Worm (Caenorhabditis elegans): ENCODE measurements around the gene F35F10.13.

Gene F35F10.13

DNA sequence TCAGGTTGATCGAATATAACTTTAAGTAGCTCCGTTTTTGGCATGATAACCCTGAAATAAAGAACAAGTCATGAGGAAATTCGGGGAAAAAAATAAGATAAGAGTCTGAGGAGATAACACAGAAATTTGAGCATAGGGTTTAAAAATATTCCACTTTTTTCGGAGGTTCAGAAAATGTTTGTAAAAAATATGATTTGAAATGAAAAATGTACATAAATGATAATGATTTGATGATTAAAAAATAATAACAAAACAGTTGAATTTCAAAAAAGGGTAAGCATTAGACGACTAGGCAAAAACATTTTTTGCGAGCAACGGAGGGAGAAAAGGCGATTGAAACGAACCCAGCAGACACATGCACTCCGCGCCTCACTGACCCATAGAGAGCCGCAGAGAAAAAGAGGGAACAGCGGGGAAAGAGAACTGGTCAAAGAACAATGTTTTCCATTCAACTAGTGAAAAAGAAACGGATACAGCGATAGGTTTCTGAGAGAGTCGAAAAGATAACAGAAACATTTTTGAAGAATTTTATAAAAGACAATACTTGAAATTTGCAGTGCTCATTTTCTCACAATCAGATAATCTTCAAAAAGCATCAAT is 6.7 kb downstream of the F35F10.13 start, which contains the start of gene arrd-18 (continued):
- TF ChIP-seq skn-1 (tag; optimal IDR thresholded peaks at IDR 0.05): no peak
- no peak for TF ChIP-seq ceh-28 (tag; optimal IDR thresholded peaks at IDR 0.05)
- no peak for TF ChIP-seq ZK546.5 (tag; optimal IDR thresholded peaks at IDR 0.05)
- TF ChIP-seq nhr-41 (GFP tag; IDR thresholded peaks at IDR 0.05): no peak
- no peak for TF ChIP-seq lin-13 (GFP tag; optimal IDR thresholded peaks at IDR 0.05)
- no peak for TF ChIP-seq nhr-10 (tag; optimal IDR thresholded peaks at IDR 0.05)
- no peak for TF ChIP-seq D1046.2 (GFP tag; IDR thresholded peaks at IDR 0.05)
- no peak for TF ChIP-seq ceh-82 (tag; optimal IDR thresholded peaks at IDR 0.05)
- no peak for TF ChIP-seq nhr-6 (tag; optimal IDR thresholded peaks at IDR 0.05)
- no peak for TF ChIP-seq unc-130 (GFP tag; optimal IDR thresholded peaks at IDR 0.05)
- no peak for TF ChIP-seq daf-12 (tag; optimal IDR thresholded peaks at IDR 0.05)
- peak; percentile 73 for TF ChIP-seq hlh-11 (tag; optimal IDR thresholded peaks at IDR 0.05)
- peak; percentile 59 for TF ChIP-seq ctbp-1 (GFP tag; IDR thresholded peaks at IDR 0.05)
- no peak for TF ChIP-seq daf-8 (GFP tag; IDR thresholded peaks at IDR 0.05)

DNA sequence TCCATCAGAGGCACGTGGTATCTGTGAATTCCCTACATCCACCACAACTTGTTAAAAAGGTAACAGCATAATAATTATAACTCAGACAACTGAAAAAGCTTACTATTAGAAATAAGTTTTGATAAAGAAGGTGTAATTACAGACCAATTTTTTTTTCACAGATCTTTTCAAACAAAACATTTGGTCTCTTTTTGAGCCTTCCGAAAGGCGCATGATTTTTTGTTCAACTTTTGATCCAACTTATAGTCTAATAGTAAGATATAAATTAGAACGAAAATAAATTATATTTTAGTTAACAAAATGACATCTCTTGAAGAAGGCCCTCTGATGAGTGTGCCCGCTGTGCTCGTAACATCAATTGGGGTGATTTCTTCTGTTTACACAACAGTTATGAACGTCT is 10.7 kb downstream of the F35F10.13 start, which contains the start of gene srbc-3:
TSS of gene srbc-3 (plus strand) at position 301 of the 400 bp plus-strand sequence.
- TF ChIP-seq unc-62 (GFP tag; optimal IDR thresholded peaks at IDR 0.05 in 1 of 2): peak in 1 of 2 experiments; percentile 67
- no peak for TF ChIP-seq unc-62 (tag; optimal IDR thresholded peaks at IDR 0.05)
- TF ChIP-seq jun-1 (tag; optimal IDR thresholded peaks at IDR 0.05): no peak

DNA sequence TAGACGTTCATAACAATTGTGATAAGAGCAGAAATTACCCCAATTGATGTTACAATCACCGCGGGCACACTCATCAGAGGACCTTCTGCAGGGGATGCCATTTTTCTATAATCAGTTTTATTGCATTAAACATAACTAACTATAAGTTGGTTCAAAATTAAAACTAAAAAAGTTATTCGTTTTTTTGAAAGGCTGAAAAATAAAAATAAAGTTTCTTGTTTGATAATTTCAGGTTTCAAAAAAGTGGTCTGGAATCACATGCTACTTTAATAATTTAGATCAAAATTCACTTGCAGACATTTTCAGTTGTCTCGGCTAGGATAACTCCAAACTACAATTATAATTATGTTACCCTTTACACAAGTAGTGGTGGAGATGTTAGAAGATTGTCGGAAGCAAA is 17.0 kb downstream of the F35F10.13 start, which contains the start of gene srbc-1:
TSS of gene srbc-1 (minus strand) at position 101 of the 400 bp plus-strand sequence.
- TF ChIP-seq spr-1 (tag; optimal IDR thresholded peaks at IDR 0.05) (no peak), aha-1 (tag) (peak; percentile 2), zfp-3 (GFP tag; conservative IDR thresholded peaks at IDR 0.05) (no peak), nhr-41 (GFP tag; IDR thresholded peaks at IDR 0.05) (no peak), fos-1 (tag; optimal IDR thresholded peaks at IDR 0.05) (no peak), ztf-7 (tag; optimal IDR thresholded peaks at IDR 0.05) (no peak)

DNA sequence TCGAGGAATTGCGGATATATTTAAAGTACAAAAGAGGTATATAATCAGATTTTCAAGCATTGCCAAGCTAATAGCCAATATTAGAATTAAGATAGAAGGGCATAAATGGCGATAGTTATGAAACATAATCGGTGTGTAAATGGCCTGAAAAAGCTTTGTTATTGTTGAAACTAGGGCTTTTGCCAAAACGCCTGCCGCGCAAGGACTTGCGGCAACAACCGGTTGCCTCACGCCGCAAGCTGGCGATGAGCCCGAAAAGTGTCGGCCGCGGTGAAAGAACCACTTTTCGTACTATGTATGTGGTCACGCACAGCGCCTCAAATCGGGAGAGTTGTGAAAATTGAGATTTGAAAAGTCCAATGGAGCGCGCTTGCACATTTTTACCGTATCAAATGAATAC is 19.4 kb downstream of the F35F10.13 start:
- TF ChIP-seq madf-5 (GFP tag; IDR thresholded peaks at IDR 0.05) (peak in 1 of 2 experiments; percentile 70; a peak in 1 of 4 replicates), ceh-32 (tag; optimal IDR thresholded peaks at IDR 0.05; ENCODE audit: poor library complexity) (no peak), nhr-77 (tag; optimal IDR thresholded peaks at IDR 0.05) (no peak)

DNA sequence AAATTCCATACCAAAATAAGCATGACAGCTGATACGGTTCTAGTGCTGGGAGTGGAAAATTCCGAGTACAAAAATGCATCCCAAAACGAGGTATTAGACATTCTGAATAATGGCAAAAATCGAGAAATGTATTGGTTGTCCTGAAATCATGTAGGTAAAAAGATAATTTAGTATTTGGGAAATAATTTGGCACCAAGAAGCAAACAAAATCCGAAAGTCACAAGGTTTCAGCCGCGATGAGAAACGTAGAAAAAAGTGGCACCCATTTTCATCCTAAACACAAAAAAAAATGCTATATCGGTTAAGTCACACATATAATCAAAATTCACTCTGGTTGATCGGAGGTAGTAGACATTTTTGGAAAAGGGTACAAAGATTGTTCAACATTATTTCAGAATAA is 21.1 kb downstream of the F35F10.13 start, which contains the start of gene srx-122:
TSS of gene srx-122 (minus strand) at position 101 of the 400 bp plus-strand sequence.
- TF ChIP-seq madf-5 (GFP tag; IDR thresholded peaks at IDR 0.05) (no peak), arid-1 (GFP tag; conservative IDR thresholded peaks at IDR 0.05) (no peak), mep-1 (tag; optimal IDR thresholded peaks at IDR 0.05) (no peak), lin-38 (GFP tag; IDR thresholded peaks at IDR 0.05) (no peak), dpl-1 (GFP tag; optimal IDR thresholded peaks at IDR 0.05) (no peak), vab-7 (GFP tag; IDR thresholded peaks at IDR 0.05) (no peak), nhr-25 (tag; optimal IDR thresholded peaks at IDR 0.05; ENCODE audit: borderline replicate concordance, insufficient read depth) (no peak), set-16 (GFP tag; IDR thresholded peaks at IDR 0.05) (no peak), ceh-62 (tag; optimal IDR thresholded peaks at IDR 0.05) (no peak), fkh-10 (GFP tag; optimal IDR thresholded peaks at IDR 0.05) (no peak), lin-29 (GFP tag; IDR thresholded peaks at IDR 0.05) (no peak), cey-2 (tag; optimal IDR thresholded peaks at IDR 0.05; ENCODE audit: borderline replicate concordance, insufficient read depth) (no peak), F10B5.3 (tag; optimal IDR thresholded peaks at IDR 0.05) (no peak), nhr-77 (tag; optimal IDR thresholded peaks at IDR 0.05) (no peak), nhr-237 (tag; optimal IDR thresholded peaks at IDR 0.05) (no peak), attf-4 (tag; optimal IDR thresholded peaks at IDR 0.05) (no peak), ceh-44 (GFP tag; IDR thresholded peaks at IDR 0.05) (no peak)
